Worm (Caenorhabditis elegans) whole organism, mixed stage, embryonic: ENCODE results near the gene unc-61.

Experiments used
- hlh-1 ChIP-seq: fragments of 150-350 bp; optimal IDR thresholded peaks from 2 replicates; lab custom pipeline; 2014; ENCODE audit warnings: missing biosample characterization, missing genetic modification reagents, missing genetic modification characterization
- nhr-12 ChIP-seq: fragments of 150-350 bp; optimal IDR thresholded peaks from 2 replicates; lab custom pipeline; 2014; ENCODE audit warnings: missing biosample characterization, missing genetic modification characterization
- nhr-28 ChIP-seq: fragments of 150-350 bp; optimal IDR thresholded peaks from 2 replicates; lab custom pipeline; 2014; ENCODE audit warnings: missing biosample characterization, missing genetic modification characterization
- unc-62 ChIP-seq: fragments of 150-350 bp; optimal IDR thresholded peaks from 2 replicates; lab custom pipeline; 2014; ENCODE audit warnings: missing biosample characterization, missing genetic modification reagents, missing genetic modification characterization
- ztf-11 ChIP-seq: fragments of 150-350 bp; optimal IDR thresholded peaks from 2 replicates; lab custom pipeline; 2014; ENCODE audit warnings: missing biosample characterization, missing genetic modification characterization

DNA sequence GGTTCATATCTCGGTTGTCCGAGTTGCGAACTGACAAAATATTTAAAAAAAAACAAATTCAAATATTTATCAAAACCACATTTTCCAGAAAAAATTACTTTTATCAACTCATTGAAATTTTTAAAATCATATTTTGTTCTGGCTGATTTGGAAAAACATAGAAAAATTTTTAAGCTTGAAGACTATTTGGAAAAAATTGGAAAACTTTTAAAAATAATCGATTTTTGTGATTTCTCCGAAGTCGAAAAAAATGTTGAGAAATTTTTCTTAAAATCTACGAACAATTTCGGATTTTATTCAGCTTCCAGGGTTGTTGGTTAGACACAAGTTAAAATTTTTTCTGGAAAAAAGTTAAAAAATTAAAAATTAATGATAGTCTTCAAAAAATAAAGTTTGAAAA is 2.8 kb upstream of the unc-61 start, which contains the start of gene Y50E8A.5:
- TF ChIP-seq hlh-1 (tag; lab: Kevin White, UChicago) (no peak), unc-62 (no peak), nhr-12 (tag; lab: Kevin White, UChicago) (no peak), ztf-11 (tag; lab: Kevin White, UChicago) (no peak), nhr-28 (tag; lab: Kevin White, UChicago) (no peak)
